Worm (Caenorhabditis elegans): ENCODE data around the gene sms-1.
A peak's percentile ranks its signal among the peaks of the same experiment; 100 is the strongest.

sms-1 gene

ce11 chrIV:11487889-11488556, 10.0 kb downstream of the sms-1 start:
- no peak for TF ChIP-seq elt-1 (tag; optimal IDR thresholded peaks at IDR 0.05)
- TF ChIP-seq nhr-237 (tag; optimal IDR thresholded peaks at IDR 0.05): no peak
- peak in 1 of 3 experiments; percentile 82 for TF ChIP-seq elt-3 (tag; optimal IDR thresholded peaks at IDR 0.05)
- TF ChIP-seq nhr-25 (tag; optimal IDR thresholded peaks at IDR 0.05): no peak
- no peak for TF ChIP-seq skn-1 (tag; optimal IDR thresholded peaks at IDR 0.05)
- no peak for TF ChIP-seq egl-5 (tag; optimal IDR thresholded peaks at IDR 0.05)
- peak; percentile 67 for TF ChIP-seq elt-2 (tag; optimal IDR thresholded peaks at IDR 0.05)
- TF ChIP-seq nhr-67 (tag; optimal IDR thresholded peaks at IDR 0.05): no peak
- peak; percentile 19 for TF ChIP-seq nhr-43 (tag; optimal IDR thresholded peaks at IDR 0.05; ENCODE audit: poor library complexity, severe bottlenecking)
- TF ChIP-seq egl-27 (tag; optimal IDR thresholded peaks at IDR 0.05): no peak
- TF ChIP-seq lsy-12 (tag; optimal IDR thresholded peaks at IDR 0.05): no peak
- TF ChIP-seq fkh-10 (GFP tag; optimal IDR thresholded peaks at IDR 0.05): no peak
- TF ChIP-seq sea-2 (GFP tag; optimal IDR thresholded peaks at IDR 0.05): no peak
- TF ChIP-seq ZK546.5 (tag; optimal IDR thresholded peaks at IDR 0.05): no peak
- peak; percentile 55 for TF ChIP-seq pqm-1 (tag; optimal IDR thresholded peaks at IDR 0.05)
- no peak for TF ChIP-seq snpc-4 (tag; optimal IDR thresholded peaks at IDR 0.05)
- no peak for TF ChIP-seq ztf-4 (tag; optimal IDR thresholded peaks at IDR 0.05)
- TF ChIP-seq fkh-2 (tag; optimal IDR thresholded peaks at IDR 0.05): no peak

DNA sequence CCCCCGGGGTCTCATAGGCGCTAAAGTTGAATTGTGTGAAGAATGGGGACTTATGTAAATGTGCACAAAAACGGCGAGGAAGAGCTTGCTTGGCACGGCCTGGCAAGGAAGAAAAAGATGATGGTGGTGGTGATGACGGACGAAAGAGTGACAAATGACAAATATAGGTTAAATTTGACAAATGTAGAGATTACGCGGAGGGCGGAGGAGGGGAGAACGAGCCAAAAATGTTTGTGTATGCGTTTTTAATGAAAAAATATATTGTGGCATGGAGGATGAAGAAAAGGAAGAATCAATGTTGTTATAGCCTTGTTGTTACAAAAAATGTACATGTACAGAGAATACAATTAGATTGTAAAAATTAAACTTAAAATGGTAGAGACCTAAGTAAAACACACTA, 11.1 kb downstream of the sms-1 start:
- TF ChIP-seq mml-1 (tag; optimal IDR thresholded peaks at IDR 0.05): no peak
- TF ChIP-seq hmg-11 (tag; optimal IDR thresholded peaks at IDR 0.05): peak; percentile 5

DNA sequence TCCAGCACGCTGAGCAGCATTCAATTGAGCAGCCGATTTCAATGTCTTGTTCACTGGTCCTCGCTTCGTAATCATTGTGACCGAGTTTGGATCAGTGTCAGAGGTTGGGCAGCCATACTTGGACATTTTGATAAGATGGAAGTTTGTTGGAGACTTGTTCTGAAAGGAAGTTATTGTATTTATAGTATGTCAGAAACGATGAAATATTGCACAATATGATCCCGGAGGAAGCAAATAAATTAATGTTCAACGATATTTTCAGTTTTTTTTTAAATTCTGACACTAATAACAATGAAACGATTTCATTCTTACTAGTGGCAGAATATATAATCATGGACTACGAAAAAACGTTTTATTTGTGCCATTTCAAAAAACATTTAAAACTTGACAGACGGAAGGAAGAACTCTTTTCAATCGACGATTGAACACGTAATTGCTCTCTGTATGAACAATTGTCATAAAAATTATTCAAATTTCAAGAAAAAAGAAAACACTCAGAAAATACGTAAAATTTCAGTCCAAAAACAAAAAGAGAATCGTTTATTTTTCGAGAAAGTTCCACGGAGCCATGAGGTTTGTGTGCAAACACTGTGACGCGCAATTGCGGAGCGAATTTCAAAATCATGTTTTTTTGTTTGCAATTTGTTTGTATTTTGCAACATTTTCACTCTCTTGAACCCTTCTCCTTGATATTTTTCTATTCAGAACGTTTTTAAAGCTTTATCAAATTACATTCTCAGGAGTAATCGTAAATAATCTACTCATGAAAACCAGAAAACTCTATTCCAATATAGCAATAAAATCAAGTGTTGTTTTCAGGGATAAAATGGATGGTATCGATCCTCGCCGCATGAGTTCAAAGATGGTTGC, 17.7 kb downstream of the sms-1 start, which contains the start of the genes mbf-1 and nse-4:
TSS of gene mbf-1 (minus strand) at position 343 of the 870 bp plus-strand sequence.
TSS of gene nse-4 (plus strand) at position 820 of the 870 bp plus-strand sequence.
- TF ChIP-seq R02D3.7 (tag; optimal IDR thresholded peaks at IDR 0.05): no peak
- TF ChIP-seq egl-5 (tag; optimal IDR thresholded peaks at IDR 0.05): no peak
- no peak for TF ChIP-seq lin-39 (tag; optimal IDR thresholded peaks at IDR 0.05)
- TF ChIP-seq nhr-76 (tag; optimal IDR thresholded peaks at IDR 0.05): no peak
- peak; percentile 38 for TF ChIP-seq elt-2 (tag; optimal IDR thresholded peaks at IDR 0.05)
- TF ChIP-seq ceh-28 (tag; optimal IDR thresholded peaks at IDR 0.05): no peak
- no peak for TF ChIP-seq nhr-237 (tag; optimal IDR thresholded peaks at IDR 0.05)
- TF ChIP-seq lsy-12 (tag; optimal IDR thresholded peaks at IDR 0.05): peak; percentile 31
- TF ChIP-seq nhr-77 (tag; optimal IDR thresholded peaks at IDR 0.05): no peak
- no peak for TF ChIP-seq pqm-1 (tag; optimal IDR thresholded peaks at IDR 0.05)
- no peak for TF ChIP-seq aly-2 (tag; optimal IDR thresholded peaks at IDR 0.05)
- no peak for TF ChIP-seq nhr-43 (tag; optimal IDR thresholded peaks at IDR 0.05; ENCODE audit: poor library complexity, severe bottlenecking)
- peak; percentile 53 for TF ChIP-seq jun-1 (tag; optimal IDR thresholded peaks at IDR 0.05)
- TF ChIP-seq sea-2 (GFP tag; optimal IDR thresholded peaks at IDR 0.05): no peak
- no peak for TF ChIP-seq fos-1 (tag; optimal IDR thresholded peaks at IDR 0.05)
- no peak for TF ChIP-seq elt-1 (tag; optimal IDR thresholded peaks at IDR 0.05)
- TF ChIP-seq ceh-9 (tag; optimal IDR thresholded peaks at IDR 0.05): no peak
- no peak for TF ChIP-seq nhr-11 (tag; optimal IDR thresholded peaks at IDR 0.05)
- TF ChIP-seq ceh-82 (tag; optimal IDR thresholded peaks at IDR 0.05): no peak
- peak; percentile 49 for TF ChIP-seq lin-15B (tag; optimal IDR thresholded peaks at IDR 0.05)
- no peak for TF ChIP-seq egl-27 (tag; optimal IDR thresholded peaks at IDR 0.05)
- TF ChIP-seq ztf-4 (tag; optimal IDR thresholded peaks at IDR 0.05): no peak
- no peak for TF ChIP-seq daf-12 (tag; optimal IDR thresholded peaks at IDR 0.05)
- TF ChIP-seq snpc-4 (tag; optimal IDR thresholded peaks at IDR 0.05): peak; percentile 28
- TF ChIP-seq unc-39 (tag; optimal IDR thresholded peaks at IDR 0.05): no peak
- TF ChIP-seq ceh-16 (tag; optimal IDR thresholded peaks at IDR 0.05): no peak
- peak; percentile 52 for TF ChIP-seq nhr-23 (tag; optimal IDR thresholded peaks at IDR 0.05)
- no peak for TF ChIP-seq ZK546.5 (tag; optimal IDR thresholded peaks at IDR 0.05)
- peak in 1 of 2 experiments; percentile 62 for TF ChIP-seq eor-1 (tag; optimal IDR thresholded peaks at IDR 0.05)
- TF ChIP-seq elt-3 (tag; optimal IDR thresholded peaks at IDR 0.05): no peak
- peak; percentile 71 for TF ChIP-seq skn-1 (tag; optimal IDR thresholded peaks at IDR 0.05)
- TF ChIP-seq mml-1 (tag; optimal IDR thresholded peaks at IDR 0.05): no peak
- TF ChIP-seq unc-62 (GFP tag; optimal IDR thresholded peaks at IDR 0.05): no peak
- no peak for TF ChIP-seq nhr-28 (tag; optimal IDR thresholded peaks at IDR 0.05)
- TF ChIP-seq hmg-11 (tag; optimal IDR thresholded peaks at IDR 0.05): peak; percentile 46
- no peak for TF ChIP-seq ztf-11 (tag; optimal IDR thresholded peaks at IDR 0.05)
- no peak for TF ChIP-seq fkh-2 (tag; optimal IDR thresholded peaks at IDR 0.05)
- TF ChIP-seq zag-1 (tag; optimal IDR thresholded peaks at IDR 0.05): no peak
- peak; percentile 79 for TF ChIP-seq nfya-1 (tag; optimal IDR thresholded peaks at IDR 0.05; ENCODE audit: insufficient read depth)
- no peak for TF ChIP-seq mdl-1 (tag; optimal IDR thresholded peaks at IDR 0.05)
- peak; percentile 45 for TF ChIP-seq fkh-10 (GFP tag; optimal IDR thresholded peaks at IDR 0.05)
- TF ChIP-seq nhr-12 (tag; optimal IDR thresholded peaks at IDR 0.05): no peak
- TF ChIP-seq ama-1 (optimal IDR thresholded peaks at IDR 0.05): peak; percentile 53
- TF ChIP-seq nhr-25 (tag; optimal IDR thresholded peaks at IDR 0.05): peak; percentile 45
